Worm (Caenorhabditis elegans): ENCODE measurements around the gene pfk-1.2.

DNA sequence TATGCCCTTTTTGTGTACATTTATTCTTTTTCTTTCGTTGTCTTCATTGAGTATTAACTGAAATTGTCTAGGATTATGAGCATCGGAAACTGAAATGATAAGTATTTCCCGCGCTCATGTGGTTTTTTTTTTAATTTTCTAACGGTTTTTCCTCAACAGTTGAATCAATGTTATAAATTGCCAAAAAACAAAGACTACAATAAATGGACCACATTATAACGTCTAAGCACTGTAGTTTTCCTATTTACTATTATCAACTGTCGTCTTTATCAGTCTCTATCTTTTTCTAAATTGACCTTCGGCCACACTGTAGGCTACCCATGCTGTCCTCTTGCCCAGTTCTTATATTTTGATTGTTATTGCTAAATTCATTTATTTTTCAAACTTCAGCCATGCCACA is 23.9 kb upstream of the pfk-1.2 start, which contains the start of gene acs-14:
- no peak for TF ChIP-seq flt-1 (GFP tag; IDR thresholded peaks at IDR 0.05)
- TF ChIP-seq tab-1 (GFP tag; IDR thresholded peaks at IDR 0.05): no peak
